Worm (Caenorhabditis elegans) whole organism, late embryonic: ENCODE measurements around the gene pst-1.

Source experiments
- C08G9.2 ChIP-seq: sonication (generic microtip); optimal IDR thresholded peaks from 2 replicates; lab custom pipeline; 2016; ENCODE audit warnings: mild to moderate bottlenecking, missing genetic modification characterization, moderate library complexity, missing compliant biosample characterization
- C38D4.7 ChIP-seq: fragments of 200-800 bp; sonication (Bioruptor generic); optimal IDR thresholded peaks from 2 replicates; lab custom pipeline; 2018; ENCODE audit warnings: mild to moderate bottlenecking, missing genetic modification characterization, moderate library complexity, missing compliant biosample characterization
- T23F11.4 ChIP-seq: fragments of 200-800 bp; sonication (Bioruptor generic); optimal IDR thresholded peaks from 2 replicates; lab custom pipeline; 2018; ENCODE audit warnings: mild to moderate bottlenecking, missing genetic modification characterization, missing compliant biosample characterization
- ahr-1 ChIP-seq: sonication (generic microtip); optimal IDR thresholded peaks from 2 replicates; lab custom pipeline; 2016; ENCODE audit warnings: missing genetic modification characterization, missing compliant biosample characterization
- ceh-2 ChIP-seq: sonication (generic microtip); optimal IDR thresholded peaks from 2 replicates; lab custom pipeline; 2016; ENCODE audit warnings: missing genotype, missing genetic modification characterization, missing compliant biosample characterization
- ceh-22 ChIP-seq: sonication (generic microtip); optimal IDR thresholded peaks from 2 replicates; lab custom pipeline; 2017; ENCODE audit warnings: missing biosample characterization, missing genetic modification characterization
- ceh-34 ChIP-seq: sonication (generic microtip); optimal IDR thresholded peaks from 2 replicates; lab custom pipeline; 2016; ENCODE audit warnings: mild to moderate bottlenecking, missing genetic modification characterization, missing compliant biosample characterization
- ceh-45 ChIP-seq: fragments of 200-800 bp; sonication (Bioruptor generic); IDR thresholded peaks from 2 replicates; pipeline ENCODE4 v1.3.6; 2022; ENCODE audit warnings: missing genetic modification reagents, missing genetic modification characterization, missing compliant biosample characterization
- ceh-6 ChIP-seq: fragments of 200-800 bp; sonication (Bioruptor generic); optimal IDR thresholded peaks from 2 replicates; lab custom pipeline; 2018; ENCODE audit warnings: mild to moderate bottlenecking, missing genetic modification characterization, missing compliant biosample characterization
- dve-1 ChIP-seq: sonication (generic microtip); optimal IDR thresholded peaks from 2 replicates; lab custom pipeline; 2017; ENCODE audit warnings: antibody characterized with exemption, mild to moderate bottlenecking, missing genetic modification characterization, missing compliant biosample characterization
- elt-2 ChIP-seq: sonication (generic microtip); optimal IDR thresholded peaks from 2 replicates; lab custom pipeline; 2016; ENCODE audit warnings: missing genetic modification reagents, missing genetic modification characterization, missing compliant biosample characterization
- eyg-1 ChIP-seq: sonication (generic microtip); optimal IDR thresholded peaks from 2 replicates; lab custom pipeline; 2016; ENCODE audit warnings: missing genotype, missing genetic modification characterization, missing compliant biosample characterization
- fax-1 ChIP-seq: sonication (generic microtip); optimal IDR thresholded peaks from 2 replicates; lab custom pipeline; 2016; ENCODE audit warnings: missing genotype, missing genetic modification characterization, missing compliant biosample characterization
- fkh-10 ChIP-seq: fragments of 150-350 bp; optimal IDR thresholded peaks from 2 replicates; lab custom pipeline; 2014; ENCODE audit warnings: missing biosample characterization, missing genetic modification reagents, missing genetic modification characterization
- fkh-6 ChIP-seq: sonication (generic microtip); optimal IDR thresholded peaks from 2 replicates; lab custom pipeline; 2016; ENCODE audit warnings: missing genetic modification characterization, missing compliant biosample characterization
- hlh-13 ChIP-seq: fragments of 200-800 bp; sonication (Bioruptor generic); optimal IDR thresholded peaks from 2 replicates; lab custom pipeline; 2018; ENCODE audit warnings: mild to moderate bottlenecking, missing genetic modification characterization, missing compliant biosample characterization
- nfya-1 ChIP-seq: sonication (generic microtip); optimal IDR thresholded peaks from 2 replicates; lab custom pipeline; 2017; ENCODE audit warnings: missing genetic modification characterization, mild to moderate bottlenecking, missing compliant biosample characterization, antibody characterized with exemption, moderate library complexity
- nhr-11 ChIP-seq: fragments of 150-350 bp; optimal IDR thresholded peaks from 2 replicates; lab custom pipeline; 2014; ENCODE audit warnings: missing biosample characterization, missing genetic modification characterization
- npax-4 ChIP-seq: sonication (generic microtip); optimal IDR thresholded peaks from 2 replicates; lab custom pipeline; 2016; ENCODE audit warnings: missing genetic modification characterization, missing compliant biosample characterization
- odd-2 ChIP-seq: sonication (generic microtip); optimal IDR thresholded peaks from 2 replicates; lab custom pipeline; 2017; ENCODE audit warnings: antibody characterized with exemption, mild to moderate bottlenecking, missing genetic modification characterization, missing compliant biosample characterization
- pag-3 ChIP-seq: sonication (generic microtip); optimal IDR thresholded peaks from 2 replicates; lab custom pipeline; 2016; ENCODE audit warnings: missing compliant biosample characterization, missing genetic modification characterization, borderline replicate concordance
- pat-9 ChIP-seq: fragments of 200-800 bp; sonication (Bioruptor generic); optimal IDR thresholded peaks from 2 replicates; lab custom pipeline; 2018; ENCODE audit warnings: mild to moderate bottlenecking, missing genetic modification characterization, moderate library complexity, missing compliant biosample characterization
- pax-1 ChIP-seq: fragments of 150-350 bp; optimal IDR thresholded peaks from 2 replicates; lab custom pipeline; 2014; ENCODE audit warnings: missing biosample characterization, missing genetic modification characterization
- ref-2 ChIP-seq: sonication (generic microtip); optimal IDR thresholded peaks from 2 replicates; lab custom pipeline; 2016; ENCODE audit warnings: missing genetic modification characterization, missing compliant biosample characterization
- tbx-2 ChIP-seq: sonication (generic microtip); optimal IDR thresholded peaks from 2 replicates; lab custom pipeline; 2016; ENCODE audit warnings: missing genetic modification characterization, missing compliant biosample characterization
- tbx-7 ChIP-seq: sonication (generic microtip); optimal IDR thresholded peaks from 2 replicates; lab custom pipeline; 2016; ENCODE audit warnings: missing genotype, missing genetic modification characterization, missing compliant biosample characterization
- ttx-3 ChIP-seq: sonication (generic microtip); optimal IDR thresholded peaks from 2 replicates; lab custom pipeline; 2016; ENCODE audit warnings: missing genetic modification reagents, missing genetic modification characterization, missing compliant biosample characterization
- unc-42 ChIP-seq: sonication (generic microtip); optimal IDR thresholded peaks from 2 replicates; lab custom pipeline; 2016; ENCODE audit warnings: missing genotype, missing genetic modification characterization, missing compliant biosample characterization
- unc-55 ChIP-seq: sonication (generic microtip); optimal IDR thresholded peaks from 2 replicates; lab custom pipeline; 2017; ENCODE audit warnings: missing biosample characterization, missing genetic modification reagents, missing genetic modification characterization
- unc-86 ChIP-seq: sonication (generic microtip); optimal IDR thresholded peaks from 2 replicates; lab custom pipeline; 2016; ENCODE audit warnings: missing genetic modification characterization, missing compliant biosample characterization
- zip-5 ChIP-seq: sonication (generic microtip); optimal IDR thresholded peaks from 2 replicates; lab custom pipeline; 2016; ENCODE audit warnings: missing genetic modification characterization, missing compliant biosample characterization

pst-1 gene

DNA sequence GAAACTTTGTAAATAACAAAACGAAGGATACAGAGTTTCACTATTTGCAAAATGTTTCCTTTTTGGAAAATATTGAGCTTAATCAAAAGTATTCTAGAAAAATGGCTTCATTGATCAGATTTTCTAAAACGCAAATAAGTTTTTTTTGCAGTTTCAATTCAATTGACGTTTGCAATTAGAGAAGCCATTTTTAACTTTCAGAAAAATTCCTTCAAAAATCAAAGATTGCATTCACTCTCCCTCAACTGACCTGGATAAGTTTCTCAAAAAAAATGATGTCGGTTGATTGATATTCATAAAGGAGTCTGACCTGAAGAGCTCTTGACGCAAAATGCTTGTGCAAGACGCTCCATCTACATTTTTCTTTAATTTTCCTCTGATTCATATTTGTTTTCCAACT, 30.4 kb downstream of the pst-1 start:
- TF ChIP-seq ref-2 (tag; lab: Kevin White, UChicago) = no peak
- no peak for TF ChIP-seq unc-55
- TF ChIP-seq nfya-1 (tag; lab: Kevin White, UChicago) = no peak
- TF ChIP-seq tbx-2 (tag; lab: Kevin White, UChicago) = no peak
- TF ChIP-seq ahr-1 = no peak
- TF ChIP-seq fkh-6 (tag; lab: Kevin White, UChicago) = no peak

DNA sequence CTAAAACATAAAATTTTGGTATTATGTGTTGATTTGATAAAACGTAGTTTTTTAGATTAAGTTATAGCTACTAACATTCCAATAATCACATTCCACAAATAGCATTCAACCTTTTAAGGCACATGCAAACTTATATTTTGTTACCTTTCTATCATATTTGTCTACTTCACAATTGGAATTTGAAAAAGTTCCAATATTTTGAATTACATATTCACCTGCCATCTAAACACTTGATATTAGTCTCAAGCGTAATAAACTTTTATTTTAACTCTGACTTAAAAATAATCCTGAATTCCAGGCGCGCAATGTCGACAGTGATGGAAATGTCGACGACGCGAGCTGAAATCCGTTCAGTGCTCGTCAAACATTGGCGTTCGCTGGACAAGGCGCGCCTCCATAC, 32.5 kb downstream of the pst-1 start, which contains the start of gene acy-2:
TSS of gene acy-2 (plus strand) at position 301 of the 400 bp plus-strand sequence.
- no peak for TF ChIP-seq eyg-1
- no peak for TF ChIP-seq zip-5 (tag; lab: Kevin White, UChicago)
- no peak for TF ChIP-seq ceh-45 (GFP tag; lab: Robert Waterston, UW)
- TF ChIP-seq ttx-3 = no peak
- no peak for TF ChIP-seq fax-1 (tag; lab: Kevin White, UChicago)
- TF ChIP-seq odd-2 (tag; lab: Kevin White, UChicago) = no peak
- TF ChIP-seq hlh-13 (GFP tag; lab: Kevin White, UChicago) = no peak

- peak; percentile 36 for TF ChIP-seq pax-1 (tag; lab: Kevin White, UChicago)
- TF ChIP-seq tbx-7 = no peak
Measured at ce11 chrV:5982722-5983121, 39.5 kb downstream of the pst-1 start.

- TF ChIP-seq ceh-22 (no peak), T23F11.4 (GFP tag; lab: Kevin White, UChicago) (no peak), ceh-6 (GFP tag; lab: Kevin White, UChicago) (no peak), pat-9 (tag; lab: Kevin White, UChicago) (no peak), npax-4 (tag; lab: Kevin White, UChicago) (no peak), ahr-1 (no peak), ceh-2 (tag; lab: Kevin White, UChicago) (no peak)
Measured at ce11 chrV:5983380-5983779, 40.1 kb downstream of the pst-1 start, which contains the start of gene dhs-16. TSS of gene dhs-16 (plus strand) at chrV:5983745.

DNA sequence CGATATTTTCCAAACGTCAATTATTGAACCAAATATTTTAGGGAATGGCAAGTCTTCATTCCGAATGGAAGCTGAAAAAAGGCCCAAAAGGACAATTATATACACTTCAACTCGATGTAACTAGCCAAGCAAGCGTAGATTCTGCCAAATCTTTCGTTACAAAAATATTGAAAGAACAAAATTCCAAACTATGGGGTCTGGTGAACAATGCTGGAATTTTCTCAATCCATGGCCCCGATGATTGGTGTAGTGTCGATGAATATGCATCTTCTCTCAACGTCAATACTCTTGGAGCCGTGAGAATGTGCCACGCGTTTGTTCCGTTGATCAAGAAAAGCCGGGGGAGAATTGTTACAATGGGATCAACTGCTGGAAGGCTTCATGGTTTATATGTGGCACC, 41.0 kb downstream of the pst-1 start:
- TF ChIP-seq zip-5 (tag; lab: Kevin White, UChicago) = no peak
- TF ChIP-seq unc-42 (tag; lab: Kevin White, UChicago) = no peak
- TF ChIP-seq dve-1 (tag; lab: Kevin White, UChicago) = no peak
- TF ChIP-seq pag-3 (tag; lab: Kevin White, UChicago) = no peak
- TF ChIP-seq tbx-7 = no peak
- no peak for TF ChIP-seq unc-86 (tag; lab: Kevin White, UChicago)
- TF ChIP-seq, all 69 proteins: peak for 0

DNA sequence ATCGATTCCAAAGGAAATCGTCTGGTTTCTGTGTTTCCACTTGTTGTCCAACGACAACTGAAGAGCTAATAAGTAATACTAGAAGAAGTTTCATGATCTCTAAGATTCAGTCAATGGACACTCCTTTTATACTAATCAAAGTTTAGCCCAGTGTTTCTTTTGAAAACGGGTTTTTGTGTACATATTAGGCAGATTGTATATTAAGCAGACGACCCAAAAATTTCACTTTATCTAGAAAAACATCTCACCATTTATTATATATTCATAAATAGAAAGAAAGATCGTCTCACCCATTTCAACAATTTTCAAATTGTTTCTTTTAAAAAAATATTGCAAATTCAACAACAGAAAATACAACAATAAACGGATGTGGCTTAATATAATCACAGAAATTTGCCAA, 43.5 kb downstream of the pst-1 start, which contains the start of gene C10F3.7:
TSS of gene C10F3.7 (minus strand) at position 101 of the 400 bp plus-strand sequence.
- TF ChIP-seq C08G9.2 (tag; lab: Kevin White, UChicago) (no peak), nhr-11 (no peak), hlh-13 (GFP tag; lab: Kevin White, UChicago) (no peak), dve-1 (tag; lab: Kevin White, UChicago) (no peak), elt-2 (tag; lab: Kevin White, UChicago) (no peak)

- TF ChIP-seq fkh-10 (GFP tag; lab: Kevin White, UChicago) = no peak
- TF ChIP-seq unc-42 (tag; lab: Kevin White, UChicago) = no peak
- TF ChIP-seq C38D4.7 (GFP tag; lab: Kevin White, UChicago) = no peak
- TF ChIP-seq ceh-45 (GFP tag; lab: Robert Waterston, UW) = no peak
- peak; percentile 42 for TF ChIP-seq ceh-34 (tag; lab: Kevin White, UChicago)
- no peak for TF ChIP-seq nfya-1 (tag; lab: Kevin White, UChicago)
Measured at ce11 chrV:5990383-5990782, 47.1 kb downstream of the pst-1 start, which contains the start of gene fut-8. TSS of gene fut-8 (minus strand) at chrV:5990483.
